Fruit fly (Drosophila melanogaster) whole organism, embryonic: ENCODE measurements around the gene Cyp4d1.

Source experiments
- CG10462 ChIP-seq: fragments of 200-800 bp; sonication (Bioruptor generic); optimal IDR thresholded peaks from 2 replicates; lab custom pipeline; 2016; ENCODE audit warnings: missing biosample characterization, missing genetic modification characterization
- CG10959 ChIP-seq: fragments of 200-800 bp; sonication (Bioruptor generic); IDR thresholded peaks from 2 replicates; pipeline ENCODE4 v1.3.6; 2022; ENCODE audit warnings: missing biosample characterization, missing genetic modification characterization
- CG12744 ChIP-seq: fragments of 200-800 bp; sonication (Bioruptor generic); optimal IDR thresholded peaks from 2 replicates; lab custom pipeline; 2016; ENCODE audit warnings: missing biosample characterization, missing genetic modification characterization
- CG13287 ChIP-seq: fragments of 200-800 bp; sonication (Bioruptor generic); IDR thresholded peaks from 2 replicates; pipeline ENCODE4 v1.3.6; 2022; ENCODE audit warnings: missing biosample characterization, missing genetic modification characterization; ENCODE audit not compliant: partially characterized antibody
- CG13424 ChIP-seq: fragments of 200-800 bp; sonication (Bioruptor generic); optimal IDR thresholded peaks from 2 replicates; lab custom pipeline; 2019; ENCODE audit warnings: missing biosample characterization, mild to moderate bottlenecking, missing genetic modification characterization, moderate library complexity
- CG14014 ChIP-seq: fragments of 200-800 bp; sonication (Bioruptor generic); IDR thresholded peaks from 2 replicates; pipeline ENCODE4 v1.3.6; 2022; ENCODE audit warnings: missing biosample characterization, missing genetic modification characterization
- CG1602 ChIP-seq: fragments of 200-800 bp; sonication (Bioruptor generic); optimal IDR thresholded peaks from 3 replicates; lab custom pipeline; 2016; ENCODE audit warnings: missing biosample characterization, missing genetic modification characterization
- CG16815 ChIP-seq: fragments of 200-800 bp; sonication (Bioruptor generic); optimal IDR thresholded peaks from 3 replicates; lab custom pipeline; 2017; ENCODE audit warnings: missing biosample characterization, mild to moderate bottlenecking, missing genetic modification characterization
- CG17359 ChIP-seq: fragments of 200-800 bp; sonication (Bioruptor generic); optimal IDR thresholded peaks from 3 replicates; lab custom pipeline; 2018; ENCODE audit warnings: missing biosample characterization, mild to moderate bottlenecking, missing genetic modification characterization, moderate library complexity
- CG17568 ChIP-seq: fragments of 200-800 bp; sonication (Bioruptor generic); optimal IDR thresholded peaks from 2 replicates; lab custom pipeline; 2018; ENCODE audit warnings: missing biosample characterization, mild to moderate bottlenecking, missing genetic modification characterization, moderate library complexity
- CG18619 ChIP-seq: fragments of 200-800 bp; sonication (Bioruptor generic); optimal IDR thresholded peaks from 3 replicates; lab custom pipeline; 2017; ENCODE audit warnings: missing biosample characterization, mild to moderate bottlenecking, missing genetic modification characterization
- CG18764 ChIP-seq: fragments of 200-800 bp; sonication (Bioruptor generic); optimal IDR thresholded peaks from 3 replicates; lab custom pipeline; 2016; ENCODE audit warnings: missing biosample characterization, missing genetic modification characterization
- CG2712 ChIP-seq: fragments of 200-800 bp; optimal IDR thresholded peaks from 3 replicates; lab custom pipeline; 2019; ENCODE audit warnings: missing biosample characterization, mild to moderate bottlenecking, missing genetic modification characterization, moderate library complexity
- CG30403 ChIP-seq: fragments of 200-800 bp; sonication (Bioruptor generic); optimal IDR thresholded peaks from 3 replicates; lab custom pipeline; 2016; ENCODE audit warnings: missing biosample characterization, missing genetic modification characterization
- CG30431 ChIP-seq: fragments of 200-800 bp; sonication (Bioruptor generic); optimal IDR thresholded peaks from 2 replicates; lab custom pipeline; 2017; ENCODE audit warnings: missing biosample characterization, missing genetic modification characterization
- CG3065 ChIP-seq: fragments of 200-800 bp; sonication (Bioruptor generic); optimal IDR thresholded peaks from 2 replicates; lab custom pipeline; 2016; ENCODE audit warnings: missing biosample characterization, missing genetic modification characterization
- CG4360 ChIP-seq: fragments of 200-800 bp; sonication (Bioruptor generic); IDR thresholded peaks from 2 replicates; pipeline ENCODE4 v1.3.6; 2022; ENCODE audit warnings: missing biosample characterization, missing genetic modification characterization
- CG6765 ChIP-seq: fragments of 200-800 bp; sonication (Bioruptor generic); optimal IDR thresholded peaks from 3 replicates; lab custom pipeline; 2017; ENCODE audit warnings: missing biosample characterization, mild to moderate bottlenecking, missing genetic modification characterization
- CG8478 ChIP-seq: fragments of >200 bp; optimal IDR thresholded peaks from 2 replicates; lab custom pipeline; 2018
- CG8924 ChIP-seq: fragments of 200-800 bp; optimal IDR thresholded peaks from 3 replicates; lab custom pipeline; 2019; ENCODE audit warnings: missing biosample characterization, mild to moderate bottlenecking, missing genetic modification characterization, moderate library complexity
- CkIIα-i1 ChIP-seq: fragments of 200-800 bp; sonication (Bioruptor generic); IDR thresholded peaks from 2 replicates; pipeline ENCODE4 v1.3.6; 2022; ENCODE audit warnings: missing biosample characterization, missing genetic modification characterization
- Deaf1 ChIP-seq: fragments of 200-800 bp; optimal IDR thresholded peaks from 3 replicates; lab custom pipeline; 2019; ENCODE audit warnings: missing biosample characterization, mild to moderate bottlenecking, missing genetic modification characterization, moderate library complexity
- Dref ChIP-seq: fragments of 200-800 bp; sonication (Bioruptor generic); IDR thresholded peaks from 2 replicates; pipeline ENCODE4 v1.3.6; 2022; ENCODE audit warnings: missing biosample characterization, missing genetic modification characterization
- Gug ChIP-seq: fragments of 200-800 bp; sonication (Bioruptor generic); IDR thresholded peaks from 4 replicates; pipeline ENCODE4 v1.3.6; 2022; ENCODE audit warnings: missing biosample characterization, missing genetic modification characterization
- H2.0 ChIP-seq: fragments of 200-800 bp; sonication (Bioruptor generic); IDR thresholded peaks from 2 replicates; pipeline ENCODE4 v1.3.6; 2022; ENCODE audit warnings: missing biosample characterization, missing genetic modification characterization
- HLH54F ChIP-seq: fragments of 200-800 bp; sonication (Bioruptor generic); optimal IDR thresholded peaks from 3 replicates; lab custom pipeline; 2016; ENCODE audit warnings: missing biosample characterization, missing genetic modification characterization
- Hand ChIP-seq: fragments of 200-800 bp; sonication (Bioruptor generic); optimal IDR thresholded peaks from 2 replicates; lab custom pipeline; 2017; ENCODE audit warnings: mild to moderate bottlenecking, missing biosample characterization, missing genetic modification reagents, missing genetic modification characterization
- Hmr ChIP-seq: fragments of 200-800 bp; sonication (Bioruptor generic); optimal IDR thresholded peaks from 3 replicates; lab custom pipeline; 2017; ENCODE audit warnings: mild to moderate bottlenecking, missing biosample characterization, missing genetic modification reagents, missing genetic modification characterization
- MBD-R2 ChIP-seq: fragments of 200-800 bp; sonication (Bioruptor generic); IDR thresholded peaks from 2 replicates; pipeline ENCODE4 v1.3.6; 2022; ENCODE audit warnings: missing biosample characterization, missing genetic modification characterization
- Nf-YC ChIP-seq: fragments of 200-800 bp; optimal IDR thresholded peaks from 3 replicates; lab custom pipeline; 2019; ENCODE audit warnings: missing biosample characterization, mild to moderate bottlenecking, missing genetic modification characterization, moderate library complexity
- NfI ChIP-seq: fragments of 200-800 bp; sonication (Bioruptor generic); optimal IDR thresholded peaks from 3 replicates; lab custom pipeline; 2018; ENCODE audit warnings: missing biosample characterization, mild to moderate bottlenecking, missing genetic modification characterization, moderate library complexity
- Opbp ChIP-seq: fragments of 200-800 bp; sonication (Bioruptor generic); IDR thresholded peaks from 3 replicates; pipeline ENCODE4 v1.3.6; 2022; ENCODE audit warnings: missing biosample characterization, missing genetic modification characterization; ENCODE audit not compliant: partially characterized antibody
- Ravus ChIP-seq: fragments of 200-800 bp; sonication (Bioruptor generic); IDR thresholded peaks from 2 replicates; pipeline ENCODE4 v1.3.6; 2022; ENCODE audit warnings: missing biosample characterization, missing genetic modification characterization
- Sox102F ChIP-seq: fragments of 200-800 bp; sonication (Bioruptor generic); optimal IDR thresholded peaks from 2 replicates; lab custom pipeline; 2018; ENCODE audit warnings: missing biosample characterization, mild to moderate bottlenecking, missing genetic modification characterization, moderate library complexity
- Stat92E ChIP-seq, 3 experiments: fragments of >200 bp in 2 of 3; fragments of 200-800 bp in 1 of 3; sonication (Bioruptor generic) in 1 of 3; optimal IDR thresholded peaks; 2 replicates each; lab custom pipeline; 2017 to 2019; ENCODE audit warnings: missing biosample characterization in 3 of 3, missing genetic modification characterization in 3 of 3, mild to moderate bottlenecking in 1 of 3, moderate library complexity in 1 of 3
- dimm ChIP-seq: fragments of 200-800 bp; sonication (Bioruptor generic); IDR thresholded peaks from 2 replicates; pipeline ENCODE4 v1.3.6; 2022; ENCODE audit warnings: missing biosample characterization, missing genetic modification characterization
- disco-r ChIP-seq: fragments of 200-800 bp; sonication (Bioruptor generic); optimal IDR thresholded peaks from 2 replicates; lab custom pipeline; 2016; ENCODE audit warnings: missing biosample characterization, missing genetic modification characterization
- ems ChIP-seq: fragments of 200-800 bp; sonication (Bioruptor generic); optimal IDR thresholded peaks from 3 replicates; lab custom pipeline; 2016; ENCODE audit warnings: missing biosample characterization, missing genetic modification characterization
- esg ChIP-seq: fragments of 200-800 bp; sonication (Bioruptor generic); conservative IDR thresholded peaks from 2 replicates; pipeline ENCODE4 v1.3.6; 2022; ENCODE audit warnings: missing biosample characterization, missing genetic modification characterization
- fd96Cb ChIP-seq: fragments of 200-800 bp; sonication (Bioruptor generic); optimal IDR thresholded peaks from 2 replicates; lab custom pipeline; 2018; ENCODE audit warnings: missing biosample characterization, mild to moderate bottlenecking, missing genetic modification characterization, moderate library complexity
- gce ChIP-seq: fragments of 200-800 bp; sonication (Bioruptor generic); IDR thresholded peaks from 3 replicates; pipeline ENCODE4 v1.3.6; 2022; ENCODE audit warnings: missing biosample characterization, missing genetic modification characterization
- h ChIP-seq: fragments of >200 bp; optimal IDR thresholded peaks from 2 replicates; lab custom pipeline; 2017
- kah ChIP-seq: fragments of 200-800 bp; sonication (Bioruptor generic); optimal IDR thresholded peaks from 2 replicates; lab custom pipeline; 2018; ENCODE audit warnings: missing biosample characterization, mild to moderate bottlenecking, missing genetic modification characterization
- nom ChIP-seq: fragments of 200-800 bp; sonication (Bioruptor generic); optimal IDR thresholded peaks from 2 replicates; lab custom pipeline; 2017; ENCODE audit warnings: missing biosample characterization, missing genetic modification characterization, mild to moderate bottlenecking, moderate library complexity, missing genetic modification reagents
- onecut ChIP-seq: fragments of 200-800 bp; sonication (Bioruptor generic); IDR thresholded peaks from 2 replicates; pipeline ENCODE4 v1.3.6; 2022; ENCODE audit warnings: missing biosample characterization, missing genetic modification characterization
- pzg ChIP-seq: fragments of 200-800 bp; sonication (Bioruptor generic); optimal IDR thresholded peaks from 3 replicates; lab custom pipeline; 2018; ENCODE audit warnings: missing biosample characterization, mild to moderate bottlenecking, missing genetic modification characterization, moderate library complexity
- tgo ChIP-seq: fragments of 200-800 bp; sonication (Bioruptor generic); IDR thresholded peaks from 3 replicates; pipeline ENCODE4 v1.3.6; 2022; ENCODE audit warnings: missing biosample characterization, missing genetic modification characterization
- tup ChIP-seq: fragments of 200-800 bp; sonication (Bioruptor generic); optimal IDR thresholded peaks from 2 replicates; lab custom pipeline; 2016; ENCODE audit warnings: missing biosample characterization, mild to moderate bottlenecking, missing genetic modification characterization, moderate library complexity

The Cyp4d1 gene

dm6 chrX:2123013-2123964 lies 38.7 kb downstream of the Cyp4d1 start, which contains the start of gene ph-d (continued):
- TF ChIP-seq tgo (GFP tag; lab: Robert Waterston, UW) = no peak
- TF ChIP-seq disco-r (GFP tag; lab: Kevin White, UChicago) = no peak
- peak; percentile 98 for TF ChIP-seq CG10462 (GFP tag; lab: Kevin White, UChicago)
- peak; percentile 95 for TF ChIP-seq Nf-YC (tag; lab: Kevin White, UChicago)
- TF ChIP-seq CG6765 (GFP tag; lab: Kevin White, UChicago) = no peak
- TF ChIP-seq CG30403 (GFP tag; lab: Kevin White, UChicago) = peak; percentile 42
- TF ChIP-seq CG30431 (GFP tag; lab: Kevin White, UChicago) = peak; percentile 38
- peak in 1 of 3 experiments; percentile 62 for TF ChIP-seq Stat92E (GFP tag; optimal IDR thresholded peaks at IDR 0.05; lab: Kevin White, UChicago)
- peak; percentile 31 for TF ChIP-seq CG16815 (GFP tag; lab: Kevin White, UChicago)
- TF ChIP-seq onecut (GFP tag; lab: Robert Waterston, UW) = peak; percentile 19; the same call in 1 of the 2 replicates
- peak; percentile 3 for TF ChIP-seq CG13424 (tag; lab: Kevin White, UChicago)
- no peak for TF ChIP-seq tup (GFP tag; lab: Kevin White, UChicago)
- TF ChIP-seq Dref (GFP tag; lab: Robert Waterston, UW) = no peak
- TF ChIP-seq CG10959 (GFP tag; lab: Robert Waterston, UW) = no peak
- peak; percentile 31 for TF ChIP-seq NfI (GFP tag; lab: Kevin White, UChicago)
- peak; percentile 61 for TF ChIP-seq Sox102F (GFP tag; lab: Kevin White, UChicago)
- peak; percentile 59 for TF ChIP-seq CG8924
- TF ChIP-seq CG17359 (tag; lab: Kevin White, UChicago) = peak; percentile 53
- TF ChIP-seq Hand = peak; percentile 26
- peak; percentile 84 for TF ChIP-seq Deaf1 (tag; lab: Kevin White, UChicago)
- TF ChIP-seq CG18619 (GFP tag; lab: Kevin White, UChicago) = peak; percentile 38
- peak; percentile 1 for TF ChIP-seq CG3065
- peak; percentile 13 for TF ChIP-seq pzg (GFP tag; lab: Kevin White, UChicago)
- peak; percentile 46 for TF ChIP-seq CG17568 (GFP tag; lab: Kevin White, UChicago)
- TF ChIP-seq Gug (GFP tag; lab: Robert Waterston, UW) = no peak
- no peak for TF ChIP-seq h (lab: Kevin White, UChicago)
- TF ChIP-seq Hmr (GFP tag; lab: Kevin White, UChicago) = peak; percentile 32
- TF ChIP-seq Ravus (GFP tag; lab: Robert Waterston, UW) = no peak
- TF ChIP-seq HLH54F (GFP tag; lab: Kevin White, UChicago) = no peak
- no peak for TF ChIP-seq CkIIα-i1 (GFP tag; lab: Robert Waterston, UW)
- TF ChIP-seq kah (GFP tag; lab: Kevin White, UChicago) = no peak
- TF ChIP-seq CG18764 (GFP tag; lab: Kevin White, UChicago) = no peak
- peak; percentile 49 for TF ChIP-seq CG2712 (tag; lab: Kevin White, UChicago)
- TF ChIP-seq dimm (GFP tag; lab: Robert Waterston, UW) = no peak
- TF ChIP-seq CG1602 (GFP tag; lab: Kevin White, UChicago) = peak; percentile 22
- TF ChIP-seq fd96Cb (tag; lab: Kevin White, UChicago) = peak; percentile 50
- no peak for TF ChIP-seq CG12744
- TF ChIP-seq MBD-R2 (GFP tag; lab: Robert Waterston, UW) = peak; percentile 18; the same call in 1 of the 2 replicates
- TF ChIP-seq esg (GFP tag; lab: Robert Waterston, UW) = 0 out of 2 replicates have a peak, but pooled peaks have one; percentile 19
- TF ChIP-seq Opbp = peak; percentile 50; the same call in 2 of the 3 replicates
- TF ChIP-seq gce = 0 out of 3 replicates have a peak, but pooled peaks have one; percentile 67
- peak; percentile 38; the same call in 1 of the 2 replicates for TF ChIP-seq CG13287 (GFP tag; lab: Robert Waterston, UW)
- TF ChIP-seq CG14014 (GFP tag; lab: Robert Waterston, UW) = no peak
- TF ChIP-seq nom (GFP tag; lab: Kevin White, UChicago) = peak; percentile 88
- peak; percentile 96 for TF ChIP-seq CG8478
- TF ChIP-seq H2.0 (GFP tag; lab: Robert Waterston, UW) = 0 out of 2 replicates have a peak, but pooled peaks have one; percentile 29
- 0 out of 2 replicates have a peak, but pooled peaks have one; percentile 17 for TF ChIP-seq CG4360
- TF ChIP-seq ems (GFP tag; lab: Kevin White, UChicago) = no peak
